Fruit fly (Drosophila melanogaster) whole organism, adult: ENCODE measurements around the gene CG43796.

Experiments
- CG11617 ChIP-seq: fragments of 200-800 bp; sonication (Bioruptor generic); optimal IDR thresholded peaks from 2 replicates; lab custom pipeline; 2017; ENCODE audit warnings: mild to moderate bottlenecking, missing biosample characterization, missing genetic modification reagents, missing genetic modification characterization
- CG1620 ChIP-seq: fragments of 200-800 bp; sonication (Bioruptor generic); optimal IDR thresholded peaks from 2 replicates; lab custom pipeline; 2016; ENCODE audit warnings: missing biosample characterization, missing genetic modification characterization
- CG33017 ChIP-seq: fragments of 200-800 bp; sonication (Bioruptor generic); optimal IDR thresholded peaks from 2 replicates; lab custom pipeline; 2018; ENCODE audit warnings: missing biosample characterization, mild to moderate bottlenecking, missing genetic modification characterization, moderate library complexity
- CG5204 ChIP-seq: fragments of 200-800 bp; sonication (Bioruptor generic); optimal IDR thresholded peaks from 2 replicates; lab custom pipeline; 2016; ENCODE audit warnings: missing biosample characterization, missing genetic modification characterization
- Clk ChIP-seq: fragments of 200-800 bp; sonication (Bioruptor generic); optimal IDR thresholded peaks from 2 replicates; lab custom pipeline; 2017; ENCODE audit warnings: missing biosample characterization, missing genetic modification characterization
- Crg-1 ChIP-seq: fragments of 200-800 bp; sonication (Bioruptor generic); optimal IDR thresholded peaks from 2 replicates; lab custom pipeline; 2016; ENCODE audit warnings: missing biosample characterization, missing genetic modification characterization
- bab1 ChIP-seq: fragments of 200-800 bp; sonication (Bioruptor generic); optimal IDR thresholded peaks from 3 replicates; lab custom pipeline; 2019; ENCODE audit warnings: missing biosample characterization, mild to moderate bottlenecking, missing genetic modification characterization, moderate library complexity

- TF ChIP-seq CG1620: no peak
- TF ChIP-seq CG5204 (GFP tag; lab: Kevin White, UChicago): no peak
- no peak for TF ChIP-seq CG11617 (GFP tag; lab: Kevin White, UChicago)
- TF ChIP-seq CG33017 (tag; lab: Kevin White, UChicago): no peak
- no peak for TF ChIP-seq Clk (GFP tag; lab: Kevin White, UChicago)
- TF ChIP-seq Crg-1: no peak
- no peak for TF ChIP-seq bab1
Observed at dm6 chr2L:8496269-8496668, 14.1 kb downstream of the CG43796 start, which contains the start of gene Bace.
